Worm (Caenorhabditis elegans) whole organism, L4 larva: Measurements from ENCODE around the gene rps-12.

Experiments used
- D1046.2 ChIP-seq: fragments of 200-800 bp; sonication (Bioruptor generic); IDR thresholded peaks from 2 replicates; pipeline ENCODE4 v1.3.6; 2022; ENCODE audit warnings: missing genetic modification characterization, missing compliant biosample characterization
- F37D6.2 ChIP-seq: sonication (generic microtip); optimal IDR thresholded peaks from 2 replicates; lab custom pipeline; 2016; ENCODE audit warnings: mild to moderate bottlenecking, missing genetic modification characterization, missing compliant biosample characterization
- F44E2.7 ChIP-seq: fragments of 200-800 bp; sonication (Bioruptor generic); IDR thresholded peaks from 2 replicates; pipeline ENCODE4 v2.1.2; 2022; ENCODE audit warnings: missing genetic modification characterization, missing compliant biosample characterization
- Y75B8A.6 ChIP-seq: fragments of 200-800 bp; sonication (Bioruptor generic); IDR thresholded peaks from 2 replicates; pipeline ENCODE4 v1.3.6; 2022; ENCODE audit warnings: missing genetic modification reagents, missing genetic modification characterization, missing compliant biosample characterization
- aha-1 ChIP-seq: fragments of 150-350 bp; peaks from one replicate; lab custom pipeline; 2014; ENCODE audit warnings: missing biosample characterization, missing genetic modification characterization
- ama-1 ChIP-seq: fragments of 150-350 bp; optimal IDR thresholded peaks from 2 replicates; lab custom pipeline; 2014; ENCODE audit warnings: inconsistent platforms, mixed read lengths
- arid-1 ChIP-seq: fragments of 200-800 bp; sonication (Bioruptor generic); conservative IDR thresholded peaks from 2 replicates; pipeline ENCODE4 v1.3.6; 2022; ENCODE audit warnings: missing genetic modification reagents, missing genetic modification characterization, missing compliant biosample characterization
- ceh-44 ChIP-seq: fragments of 200-800 bp; sonication (Bioruptor generic); IDR thresholded peaks from 2 replicates; pipeline ENCODE4 v1.3.6; 2022; ENCODE audit warnings: missing genetic modification reagents, missing genetic modification characterization, missing compliant biosample characterization
- ceh-82 ChIP-seq: sonication (generic microtip); optimal IDR thresholded peaks from 2 replicates; lab custom pipeline; 2017; ENCODE audit warnings: missing biosample characterization, missing genetic modification characterization
- daf-12 ChIP-seq: fragments of 150-350 bp; optimal IDR thresholded peaks from 2 replicates; lab custom pipeline; 2014; ENCODE audit warnings: missing biosample characterization, missing genetic modification reagents, missing genetic modification characterization
- daf-16 ChIP-seq, 3 experiments: sonication (generic microtip); optimal IDR thresholded peaks; 2 replicates each; lab custom pipeline; 2016 to 2017; ENCODE audit warnings: missing genetic modification characterization in 3 of 3, missing genetic modification reagents in 3 of 3, mild to moderate bottlenecking in 2 of 3, missing compliant biosample characterization in 2 of 3, missing biosample characterization in 1 of 3, moderate library complexity in 1 of 3
- dmd-6 ChIP-seq: fragments of 200-800 bp; sonication (Bioruptor generic); IDR thresholded peaks from 2 replicates; pipeline ENCODE4 v1.3.6; 2022; ENCODE audit warnings: missing genetic modification reagents, missing genetic modification characterization, missing compliant biosample characterization
- dmd-9 ChIP-seq: fragments of 200-800 bp; sonication (Bioruptor generic); IDR thresholded peaks from 2 replicates; pipeline ENCODE4 v1.3.6; 2022; ENCODE audit warnings: missing genetic modification reagents, missing genetic modification characterization, missing compliant biosample characterization
- dve-1 ChIP-seq: sonication (generic microtip); optimal IDR thresholded peaks from 2 replicates; lab custom pipeline; 2017; ENCODE audit warnings: antibody characterized with exemption, mild to moderate bottlenecking, missing genetic modification characterization, missing compliant biosample characterization; ENCODE audit not compliant: insufficient read depth
- fos-1 ChIP-seq: fragments of 150-350 bp; optimal IDR thresholded peaks from 2 replicates; lab custom pipeline; 2014; ENCODE audit warnings: missing biosample characterization, missing genetic modification characterization
- hlh-30 ChIP-seq: sonication (generic microtip); optimal IDR thresholded peaks from 2 replicates; lab custom pipeline; 2017; ENCODE audit warnings: antibody characterized with exemption, mild to moderate bottlenecking, missing genetic modification characterization, missing compliant biosample characterization; ENCODE audit not compliant: insufficient read depth
- hmg-1.1 ChIP-seq: fragments of 200-800 bp; sonication (Bioruptor generic); IDR thresholded peaks from 2 replicates; pipeline ENCODE4 v1.3.6; 2022; ENCODE audit warnings: missing genetic modification reagents, missing genetic modification characterization, missing compliant biosample characterization
- lin-38 ChIP-seq: fragments of 200-800 bp; sonication (Bioruptor generic); IDR thresholded peaks from 2 replicates; pipeline ENCODE4 v1.3.6; 2022; ENCODE audit warnings: missing genetic modification reagents, missing genetic modification characterization, missing compliant biosample characterization
- lin-39 ChIP-seq: fragments of 150-350 bp; optimal IDR thresholded peaks from 2 replicates; lab custom pipeline; 2014; ENCODE audit warnings: missing biosample characterization, missing genetic modification reagents, missing genetic modification characterization
- madf-5 ChIP-seq, 2 experiments: fragments of 200-800 bp; sonication (Bioruptor generic); IDR thresholded peaks; 2 replicates each; pipeline ENCODE4 v1.3.6; 2022; ENCODE audit warnings: missing compliant biosample characterization in 2 of 2, missing genetic modification characterization in 2 of 2
- mdl-1 ChIP-seq, 2 experiments: fragments of 150-350 bp in 1 of 2; sonication (generic microtip) in 1 of 2; optimal IDR thresholded peaks; 2 replicates each; lab custom pipeline; 2014 to 2017; ENCODE audit warnings: missing biosample characterization in 2 of 2, missing genetic modification characterization in 2 of 2
- mep-1 ChIP-seq: fragments of 150-350 bp; sonication (generic microtip); optimal IDR thresholded peaks from 3 replicates; lab custom pipeline; 2014; ENCODE audit warnings: missing biosample characterization, missing genetic modification characterization
- mes-2 ChIP-seq: sonication (generic microtip); optimal IDR thresholded peaks from 2 replicates; lab custom pipeline; 2016; ENCODE audit warnings: missing genotype, mild to moderate bottlenecking, missing genetic modification characterization, missing compliant biosample characterization; ENCODE audit not compliant: poor library complexity, severe bottlenecking
- nhr-25 ChIP-seq: sonication (generic microtip); optimal IDR thresholded peaks from 2 replicates; lab custom pipeline; 2017; ENCODE audit warnings: missing genetic modification characterization, mild to moderate bottlenecking, missing compliant biosample characterization, antibody characterized with exemption, moderate library complexity, borderline replicate concordance; ENCODE audit not compliant: insufficient read depth
- nhr-28 ChIP-seq: fragments of 150-350 bp; optimal IDR thresholded peaks from 2 replicates; lab custom pipeline; 2014; ENCODE audit warnings: missing biosample characterization, missing genetic modification characterization
- nhr-76 ChIP-seq: fragments of 150-350 bp; optimal IDR thresholded peaks from 2 replicates; lab custom pipeline; 2014; ENCODE audit warnings: missing biosample characterization, missing genetic modification characterization
- pha-4 ChIP-seq, 2 experiments: fragments of 150-350 bp in 1 of 2; fragments of 200-800 bp in 1 of 2; sonication (Bioruptor generic) in 1 of 2; IDR thresholded peaks in 1 of 2; optimal IDR thresholded peaks in 1 of 2; 2 replicates each; pipeline versions ENCODE4 v1.3.6 to Lab custom; 2014 to 2022; ENCODE audit warnings: missing genetic modification characterization in 2 of 2, missing genetic modification reagents in 2 of 2, missing biosample characterization in 1 of 2, missing compliant biosample characterization in 1 of 2
- php-3 ChIP-seq: fragments of 200-800 bp; sonication (Bioruptor generic); IDR thresholded peaks from 2 replicates; pipeline ENCODE4 v1.3.6; 2022; ENCODE audit warnings: missing genetic modification reagents, missing genetic modification characterization, missing compliant biosample characterization
- pqm-1 ChIP-seq: sonication (generic microtip); optimal IDR thresholded peaks from 2 replicates; lab custom pipeline; 2017; ENCODE audit warnings: missing biosample characterization, missing genetic modification characterization
- sdz-12 ChIP-seq: fragments of 200-800 bp; sonication (Bioruptor generic); optimal IDR thresholded peaks from 2 replicates; lab custom pipeline; 2018; ENCODE audit warnings: mild to moderate bottlenecking, missing genetic modification characterization, missing compliant biosample characterization
- set-16 ChIP-seq: fragments of 200-800 bp; sonication (Bioruptor generic); IDR thresholded peaks from 2 replicates; pipeline ENCODE4 v1.3.6; 2022; ENCODE audit warnings: missing genetic modification reagents, missing genetic modification characterization, missing compliant biosample characterization
- skn-1 ChIP-seq: fragments of 150-350 bp; optimal IDR thresholded peaks from 2 replicates; lab custom pipeline; 2014; ENCODE audit warnings: missing biosample characterization, missing genetic modification characterization
- snpc-1.2 ChIP-seq: fragments of 200-800 bp; sonication (Bioruptor generic); IDR thresholded peaks from 2 replicates; pipeline ENCODE4 v1.3.6; 2022; ENCODE audit warnings: missing genetic modification reagents, missing genetic modification characterization, missing compliant biosample characterization
- tag-97 ChIP-seq: fragments of 200-800 bp; sonication (Bioruptor generic); IDR thresholded peaks from 2 replicates; pipeline ENCODE4 v1.3.6; 2022; ENCODE audit warnings: missing genetic modification characterization, missing compliant biosample characterization
- unc-62 ChIP-seq, 3 experiments: fragments of 150-350 bp in 1 of 3; sonication (generic microtip); optimal IDR thresholded peaks in 2 of 3; peaks in 1 of 3; 1 replicate in 1 of 3; 2 replicates in 2 of 3; lab custom pipeline; 2014 to 2017; ENCODE audit warnings: missing biosample characterization in 3 of 3, missing genetic modification characterization in 3 of 3, missing genetic modification reagents in 3 of 3, missing genotype in 1 of 3
- vab-7 ChIP-seq: fragments of 200-800 bp; sonication (Bioruptor generic); IDR thresholded peaks from 2 replicates; pipeline ENCODE4 v1.3.6; 2022; ENCODE audit warnings: missing genetic modification reagents, missing genetic modification characterization, missing compliant biosample characterization
- zag-1 ChIP-seq: fragments of 150-350 bp; optimal IDR thresholded peaks from 2 replicates; lab custom pipeline; 2014; ENCODE audit warnings: missing biosample characterization, missing genetic modification characterization
- zfp-3 ChIP-seq: fragments of 200-800 bp; sonication (Bioruptor generic); conservative IDR thresholded peaks from 2 replicates; pipeline ENCODE4 v1.3.6; 2022; ENCODE audit warnings: missing genetic modification reagents, missing genetic modification characterization, missing compliant biosample characterization

The rps-12 gene

ce11 chrIII:5711242-5711641, 32.1 kb downstream of the rps-12 start, which contains the start of gene rbm-26:
Gene rbm-26, plus strand, starts transcription at chrIII:5711542.
- TF ChIP-seq daf-16 (GFP tag; optimal IDR thresholded peaks at IDR 0.05; lab: Kevin White, UChicago) (no peak), daf-16 (tag; optimal IDR thresholded peaks at IDR 0.05; lab: Kevin White, UChicago) (peak; percentile 6), snpc-1.2 (GFP tag; lab: Robert Waterston, UW) (no peak)

DNA sequence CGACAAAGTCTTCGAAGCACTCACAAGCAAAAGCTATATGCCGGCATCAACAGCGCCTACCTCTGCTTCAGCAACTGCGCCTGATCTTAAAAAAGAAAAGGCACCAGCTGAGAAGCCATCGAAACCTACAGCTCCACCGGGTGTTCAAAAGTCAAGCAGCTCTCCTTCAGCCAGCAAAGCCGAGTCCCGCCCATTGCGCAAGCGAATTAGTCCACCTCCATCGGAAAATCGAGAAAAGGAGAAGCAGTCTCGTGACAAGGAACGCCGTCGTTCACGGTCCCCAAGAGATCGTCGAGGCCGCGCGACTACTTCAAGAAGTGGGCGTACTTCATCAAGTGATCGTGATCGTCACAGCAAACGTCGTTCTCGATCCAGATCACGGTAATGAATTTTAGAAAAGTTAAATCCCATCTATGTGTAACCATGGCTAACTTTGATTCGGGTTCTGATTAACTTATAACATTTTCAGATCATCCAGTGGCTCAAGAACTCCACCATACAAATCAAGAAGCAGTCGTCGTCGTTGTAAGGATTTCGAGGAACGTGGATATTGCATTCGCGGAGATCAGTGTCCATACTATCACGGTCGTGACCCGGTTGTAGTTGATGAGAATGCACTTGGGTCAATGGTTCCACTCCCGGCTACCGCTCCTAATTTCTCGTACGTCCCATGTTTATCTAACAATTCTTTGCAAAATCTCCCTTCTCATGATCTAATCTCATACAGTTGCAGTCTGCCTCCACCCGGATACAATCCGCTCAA, 33.0 kb downstream of the rps-12 start:
- TF ChIP-seq F37D6.2 (tag; lab: Kevin White, UChicago) (no peak), aha-1 (tag; lab: Kevin White, UChicago) (peak; percentile 93), nhr-76 (tag; lab: Kevin White, UChicago) (no peak), set-16 (GFP tag; lab: Robert Waterston, UW) (peak; percentile 65), D1046.2 (GFP tag; lab: Robert Waterston, UW) (0 out of 2 replicates have a peak, but pooled peaks have one; percentile 25), pha-4 (GFP tag; IDR thresholded peaks at IDR 0.05; lab: Robert Waterston, UW) (no peak), pha-4 (tag; optimal IDR thresholded peaks at IDR 0.05; lab: Kevin White, UChicago) (no peak), unc-62 (GFP tag; optimal IDR thresholded peaks at IDR 0.05 in 1 of 2; lab: Kevin White, UChicago) (peak in 1 of 2 experiments; percentile 32), unc-62 (tag; optimal IDR thresholded peaks at IDR 0.05; lab: Kevin White, UChicago) (no peak), tag-97 (GFP tag; lab: Robert Waterston, UW) (no peak), ceh-82 (tag; lab: Kevin White, UChicago) (no peak), arid-1 (GFP tag; lab: Robert Waterston, UW) (no peak), nhr-25 (no peak), dmd-6 (GFP tag; lab: Robert Waterston, UW) (no peak)
- TF ChIP-seq, all 104 proteins: peak for 4

- TF ChIP-seq php-3 (peak; percentile 76), mep-1 (no peak), snpc-1.2 (GFP tag; lab: Robert Waterston, UW) (no peak), aha-1 (tag; lab: Kevin White, UChicago) (peak; percentile 65), unc-62 (GFP tag; optimal IDR thresholded peaks at IDR 0.05 in 1 of 2; lab: Kevin White, UChicago) (peak in 1 of 2 experiments; percentile 21), unc-62 (tag; optimal IDR thresholded peaks at IDR 0.05; lab: Kevin White, UChicago) (no peak), dve-1 (tag; lab: Kevin White, UChicago) (peak; percentile 21), Y75B8A.6 (GFP tag; lab: Robert Waterston, UW) (0 out of 2 replicates have a peak, but pooled peaks have one; percentile 8), hlh-30 (tag; lab: Kevin White, UChicago) (peak; percentile 51), lin-38 (GFP tag; lab: Robert Waterston, UW) (peak; percentile 23; the same call in 1 of the 2 replicates)
Observed at ce11 chrIII:5714230-5714983, 35.3 kb downstream of the rps-12 start, which contains the start of gene arf-1. Gene arf-1, plus strand, starts transcription at chrIII:5714886.

- TF ChIP-seq madf-5 (GFP tag; IDR thresholded peaks at IDR 0.05; lab: Robert Waterston, UW) (0 out of 4 replicates have a peak, but pooled peaks of 1 of the 2 experiments have one; percentile 53), fos-1 (tag; lab: Kevin White, UChicago) (no peak), sdz-12 (GFP tag; lab: Kevin White, UChicago) (no peak), vab-7 (no peak), dmd-9 (GFP tag; lab: Robert Waterston, UW) (no peak), daf-12 (no peak), lin-39 (tag; lab: Kevin White, UChicago) (no peak), pqm-1 (tag; lab: Kevin White, UChicago) (peak; percentile 16), zfp-3 (GFP tag; lab: Robert Waterston, UW) (peak; percentile 35; the same call in 1 of the 2 replicates), lin-38 (GFP tag; lab: Robert Waterston, UW) (no peak), dve-1 (tag; lab: Kevin White, UChicago) (no peak), hmg-1.1 (GFP tag; lab: Robert Waterston, UW) (no peak), mdl-1 (tag; optimal IDR thresholded peaks at IDR 0.05; lab: Kevin White, UChicago) (no peak), ceh-44 (no peak), ama-1 (lab: Kevin White, UChicago) (peak; percentile 33), skn-1 (no peak), F44E2.7 (GFP tag; lab: Robert Waterston, UW) (no peak), mes-2 (tag; lab: Kevin White, UChicago) (peak; percentile 50), unc-62 (GFP tag; optimal IDR thresholded peaks at IDR 0.05 in 1 of 2; lab: Kevin White, UChicago) (peak in 1 of 2 experiments; percentile 76), unc-62 (tag; optimal IDR thresholded peaks at IDR 0.05; lab: Kevin White, UChicago) (no peak), zag-1 (tag; lab: Kevin White, UChicago) (no peak), nhr-28 (tag; lab: Kevin White, UChicago) (no peak), aha-1 (tag; lab: Kevin White, UChicago) (peak; percentile 55)
Observed at ce11 chrIII:5714984-5715454, 35.9 kb downstream of the rps-12 start.
